Fruit fly (Drosophila melanogaster) whole organism, adult: ENCODE data around the gene betaNACtes1.

ENCODE experiments used
- CG12768 ChIP-seq: fragments of 200-800 bp; sonication (Bioruptor generic); optimal IDR thresholded peaks from 2 replicates; lab custom pipeline; 2017; ENCODE audit warnings: missing biosample characterization, missing genetic modification characterization, mild to moderate bottlenecking, moderate library complexity, missing genetic modification reagents
- CG1620 ChIP-seq: fragments of 200-800 bp; sonication (Bioruptor generic); optimal IDR thresholded peaks from 2 replicates; lab custom pipeline; 2016; ENCODE audit warnings: missing biosample characterization, missing genetic modification characterization
- CG33017 ChIP-seq: fragments of 200-800 bp; sonication (Bioruptor generic); optimal IDR thresholded peaks from 2 replicates; lab custom pipeline; 2018; ENCODE audit warnings: missing biosample characterization, mild to moderate bottlenecking, missing genetic modification characterization, moderate library complexity
- CG5204 ChIP-seq: fragments of 200-800 bp; sonication (Bioruptor generic); optimal IDR thresholded peaks from 2 replicates; lab custom pipeline; 2016; ENCODE audit warnings: missing biosample characterization, missing genetic modification characterization
- CG7101 ChIP-seq: fragments of 200-800 bp; sonication (Bioruptor generic); optimal IDR thresholded peaks from 2 replicates; lab custom pipeline; 2018; ENCODE audit warnings: missing biosample characterization, mild to moderate bottlenecking, missing genetic modification characterization, moderate library complexity
- Clk ChIP-seq: fragments of 200-800 bp; sonication (Bioruptor generic); optimal IDR thresholded peaks from 2 replicates; lab custom pipeline; 2017; ENCODE audit warnings: missing biosample characterization, missing genetic modification characterization
- Crg-1 ChIP-seq: fragments of 200-800 bp; sonication (Bioruptor generic); optimal IDR thresholded peaks from 2 replicates; lab custom pipeline; 2016; ENCODE audit warnings: missing biosample characterization, missing genetic modification characterization
- Hr96 ChIP-seq: fragments of 200-800 bp; sonication (Bioruptor generic); optimal IDR thresholded peaks from 2 replicates; lab custom pipeline; 2016; ENCODE audit warnings: missing biosample characterization, missing genetic modification characterization
- bab1 ChIP-seq: fragments of 200-800 bp; sonication (Bioruptor generic); optimal IDR thresholded peaks from 3 replicates; lab custom pipeline; 2019; ENCODE audit warnings: missing biosample characterization, mild to moderate bottlenecking, missing genetic modification characterization, moderate library complexity
- cic ChIP-seq: fragments of 200-800 bp; sonication (Bioruptor generic); optimal IDR thresholded peaks from 2 replicates; lab custom pipeline; 2017; ENCODE audit warnings: missing biosample characterization, mild to moderate bottlenecking, missing genetic modification characterization, moderate library complexity
- cnc ChIP-seq, 2 experiments: fragments of >200 bp; optimal IDR thresholded peaks; 2 replicates each; lab custom pipeline; 2017
- kay ChIP-seq: fragments of 200-800 bp; sonication (Bioruptor generic); peaks from one replicate; lab custom pipeline; 2016; ENCODE audit warnings: missing biosample characterization, missing genetic modification characterization, borderline replicate concordance
- pad ChIP-seq: fragments of 200-800 bp; sonication (Bioruptor generic); optimal IDR thresholded peaks from 3 replicates; lab custom pipeline; 2017; ENCODE audit warnings: missing biosample characterization, missing genetic modification characterization, mild to moderate bottlenecking, moderate library complexity, missing genetic modification reagents
- toe ChIP-seq: fragments of 200-800 bp; sonication (Bioruptor generic); optimal IDR thresholded peaks from 2 replicates; lab custom pipeline; 2016; ENCODE audit warnings: missing biosample characterization, missing genetic modification characterization

dm6 chrX:14184062-14184611 lies 11.7 kb upstream of the betaNACtes1 start, which contains the start of gene CG32603:
- TF ChIP-seq bab1 (no peak), Hr96 (GFP tag; lab: Kevin White, UChicago) (no peak), CG1620 (GFP tag; lab: Kevin White, UChicago) (no peak), CG12768 (no peak), CG5204 (GFP tag; lab: Kevin White, UChicago) (no peak), Clk (GFP tag; lab: Kevin White, UChicago) (no peak), Crg-1 (GFP tag; lab: Kevin White, UChicago) (no peak), kay (GFP tag; lab: Kevin White, UChicago) (no peak), CG7101 (no peak), toe (GFP tag; lab: Kevin White, UChicago) (no peak), pad (no peak), CG33017 (tag; lab: Kevin White, UChicago) (no peak), cnc (optimal IDR thresholded peaks at IDR 0.05; lab: Kevin White, UChicago) (no peak), cic (GFP tag; lab: Kevin White, UChicago) (no peak)
